Fruit fly (Drosophila melanogaster): Measurements from ENCODE around the gene fax.

fax gene

dm6 chr3L:16380770-16381169 lies 30.9 kb downstream of the fax start (continued):
- TF ChIP-seq pum (GFP tag; optimal IDR thresholded peaks at IDR 0.05) (peak; percentile 64), esg (GFP tag; conservative IDR thresholded peaks at IDR 0.05) (peak; percentile 48; the same call in 1 of the 2 replicates), Hmx (GFP tag; optimal IDR thresholded peaks at IDR 0.05) (peak; percentile 5), CG4854 (GFP tag; optimal IDR thresholded peaks at IDR 0.05) (peak; percentile 29), tna (GFP tag; IDR thresholded peaks at IDR 0.05; ENCODE audit: partially characterized antibody) (no peak), Fer2 (tag; optimal IDR thresholded peaks at IDR 0.05) (peak; percentile 64), vfl (GFP tag; optimal IDR thresholded peaks at IDR 0.05) (peak; percentile 23), CG7839 (tag; optimal IDR thresholded peaks at IDR 0.05) (peak; percentile 78), CG8388 (GFP tag; optimal IDR thresholded peaks at IDR 0.05) (peak; percentile 57), CG10274 (GFP tag; optimal IDR thresholded peaks at IDR 0.05) (peak; percentile 45), CG10267 (tag; optimal IDR thresholded peaks at IDR 0.05) (peak; percentile 60), slou (GFP tag; optimal IDR thresholded peaks at IDR 0.05) (no peak), tgo (GFP tag; IDR thresholded peaks at IDR 0.05) (peak; percentile 58), CG14014 (GFP tag; IDR thresholded peaks at IDR 0.05) (peak; percentile 65), CG7786 (GFP tag; optimal IDR thresholded peaks at IDR 0.05) (peak; percentile 75), Asciz (GFP tag; optimal IDR thresholded peaks at IDR 0.05) (peak; percentile 65), YL-1 (GFP tag; optimal IDR thresholded peaks at IDR 0.05) (no peak), crc (GFP tag; optimal IDR thresholded peaks at IDR 0.05) (peak; percentile 12), CG5245 (GFP tag; optimal IDR thresholded peaks at IDR 0.05) (peak; percentile 49), sim (GFP tag; IDR thresholded peaks at IDR 0.05) (0 out of 2 replicates have a peak, but pooled peaks have one; percentile 41), CG3726 (GFP tag; IDR thresholded peaks at IDR 0.05) (no peak), CG30431 (GFP tag; optimal IDR thresholded peaks at IDR 0.05) (no peak), shn (GFP tag; optimal IDR thresholded peaks at IDR 0.05) (peak; percentile 42), CG17568 (GFP tag; optimal IDR thresholded peaks at IDR 0.05) (peak; percentile 29), CG13894 (tag; optimal IDR thresholded peaks at IDR 0.05) (peak; percentile 38), D19B (GFP tag; optimal IDR thresholded peaks at IDR 0.05) (peak; percentile 25), rib (GFP tag; IDR thresholded peaks at IDR 0.05) (0 out of 2 replicates have a peak, but pooled peaks have one; percentile 38), otp (GFP tag; IDR thresholded peaks at IDR 0.05) (no peak), Poxn (GFP tag; IDR thresholded peaks at IDR 0.05) (peak; percentile 29; the same call in 1 of the 2 replicates), CG17802 (tag; optimal IDR thresholded peaks at IDR 0.05) (peak; percentile 11), Bteb2 (GFP tag; optimal IDR thresholded peaks at IDR 0.05) (peak; percentile 43), Adf1 (GFP tag; IDR thresholded peaks at IDR 0.05) (no peak; the same call in 1 of the 2 replicates), Camta (GFP tag; optimal IDR thresholded peaks at IDR 0.05) (peak; percentile 40), CG6765 (GFP tag; optimal IDR thresholded peaks at IDR 0.05) (peak; percentile 66), CG3838 (GFP tag; optimal IDR thresholded peaks at IDR 0.05) (no peak), Hr78 (GFP tag; optimal IDR thresholded peaks at IDR 0.05) (peak in 1 of 2 experiments; percentile 41), pb (GFP tag; optimal IDR thresholded peaks at IDR 0.05) (peak; percentile 4), CG9932 (GFP tag; IDR thresholded peaks at IDR 0.05) (peak; percentile 79), CG10321 (GFP tag; IDR thresholded peaks at IDR 0.05) (no peak), CG3281 (GFP tag; optimal IDR thresholded peaks at IDR 0.05) (peak; percentile 81), pita (GFP tag; optimal IDR thresholded peaks at IDR 0.05) (no peak), sens-2 (GFP tag; IDR thresholded peaks at IDR 0.05) (no peak), CG31441 (GFP tag; IDR thresholded peaks at IDR 0.05) (peak; percentile 54; the same call in 1 of the 2 replicates), CG6689 (GFP tag; IDR thresholded peaks at IDR 0.05) (peak; percentile 53; the same call in 1 of the 2 replicates), ttk (GFP tag; IDR thresholded peaks at IDR 0.05) (0 out of 2 replicates have a peak, but pooled peaks have one; percentile 44), CG6683 (GFP tag; optimal IDR thresholded peaks at IDR 0.05) (peak; percentile 28), gro (GFP tag; optimal IDR thresholded peaks at IDR 0.05) (peak; percentile 83), kah (GFP tag; optimal IDR thresholded peaks at IDR 0.05) (peak; percentile 16), CG1603 (tag; optimal IDR thresholded peaks at IDR 0.05) (peak; percentile 78), Mad (GFP tag; optimal IDR thresholded peaks at IDR 0.05) (no peak), CG4707 (GFP tag; optimal IDR thresholded peaks at IDR 0.05) (peak; percentile 16)

Data from whole organism, embryonic.